Worm (Caenorhabditis elegans): ENCODE results near the gene Y75B12B.1.
"Not testable (repeated sequence)": the region's sequence is repeated elsewhere in the genome, so short reads cannot be mapped to it uniquely, and the experiment has no call there.

The Y75B12B.1 gene

DNA sequence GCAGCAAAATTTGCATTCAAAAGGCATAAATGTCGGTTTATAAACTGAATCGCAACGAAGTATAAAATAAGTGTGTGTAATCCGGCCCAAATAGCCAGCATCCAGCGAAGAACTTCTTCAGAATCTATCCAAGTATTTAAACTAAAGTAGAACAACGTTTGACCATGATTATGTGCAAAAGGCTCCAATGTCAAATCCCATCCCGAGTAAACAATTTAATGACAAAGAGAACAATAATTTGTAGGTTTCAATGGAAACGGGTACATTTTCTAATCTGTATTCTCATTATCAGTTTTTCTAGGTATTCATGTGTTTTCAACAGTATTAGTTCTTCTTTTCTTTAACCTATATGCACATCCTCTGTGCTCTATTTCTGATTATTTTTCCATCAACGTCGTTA lies 23.2 kb downstream of the Y75B12B.1 start, which contains the start of gene C41G6.12:
Gene C41G6.12 (minus strand): TSS at position 101 of the 400 bp plus-strand sequence.
- TF ChIP-seq swsn-7, nhr-20, C04F5.9 (tag; optimal IDR thresholded peaks at IDR 0.05): not testable (repeated sequence)

DNA sequence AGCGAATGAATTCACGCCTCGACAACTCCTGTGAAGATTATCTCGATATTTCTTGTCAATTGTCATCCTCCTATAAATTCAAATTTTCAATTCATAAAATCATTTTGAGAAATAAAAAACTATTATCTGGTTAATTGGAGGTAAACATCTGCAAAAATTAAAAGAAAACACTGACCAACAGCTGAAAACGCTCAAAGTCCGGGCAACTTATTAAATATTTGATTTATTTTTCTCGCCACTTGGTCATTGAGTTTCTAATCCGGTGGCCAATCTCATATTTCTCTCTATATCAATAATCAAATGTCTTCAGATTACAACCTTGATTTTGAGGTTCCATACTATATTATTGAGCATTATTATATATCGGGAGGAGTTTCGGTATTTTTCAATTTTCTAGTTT lies 27.4 kb downstream of the Y75B12B.1 start, which contains the start of gene sri-24:
Gene sri-24 (plus strand): TSS at position 301 of the 400 bp plus-strand sequence.
- TF ChIP-seq tbx-2 (tag; optimal IDR thresholded peaks at IDR 0.05); zag-1 (tag; optimal IDR thresholded peaks at IDR 0.05); sup-37 (GFP tag; optimal IDR thresholded peaks at IDR 0.05): not testable (repeated sequence)

DNA sequence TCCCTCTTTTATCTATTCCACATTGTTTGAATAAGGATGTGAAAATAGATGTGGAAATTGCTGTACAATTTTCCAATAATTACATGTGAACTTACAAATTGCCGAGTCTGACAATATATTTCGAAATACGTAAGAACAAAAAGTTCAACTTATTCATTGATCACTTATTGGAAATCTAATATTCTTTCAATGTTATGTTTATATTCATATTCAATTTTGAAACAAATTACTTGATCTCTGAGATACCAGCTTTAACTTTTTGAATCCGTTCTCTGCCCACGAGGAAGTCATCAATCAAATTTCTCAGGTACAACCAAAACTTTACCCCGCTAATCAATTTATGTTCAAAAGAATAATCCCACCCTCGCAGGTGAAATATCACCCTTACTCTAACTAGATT lies 30.7 kb downstream of the Y75B12B.1 start, which contains the start of gene sri-26:
Gene sri-26 (plus strand): TSS at position 301 of the 400 bp plus-strand sequence.
- TF ChIP-seq mep-1, jun-1, nhr-11 (tag; optimal IDR thresholded peaks at IDR 0.05): not testable (repeated sequence)

DNA sequence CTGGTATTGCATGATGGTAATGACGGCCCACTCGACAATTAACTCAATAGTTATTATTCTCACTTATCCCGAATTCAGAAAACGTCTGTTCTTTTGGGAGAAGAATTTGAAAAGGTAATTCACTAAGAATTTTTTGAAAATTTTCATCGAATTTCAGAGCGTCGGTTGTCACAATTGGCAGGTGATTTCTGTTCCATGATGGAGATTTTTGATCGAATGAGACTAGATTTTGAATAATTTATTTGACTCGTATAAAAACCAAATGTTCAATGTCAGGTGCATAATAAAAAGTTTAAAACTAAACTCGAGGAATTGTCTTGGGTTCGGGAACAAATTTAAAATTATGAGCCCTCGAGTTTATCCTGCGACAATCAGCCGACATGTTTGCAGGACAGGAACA lies 32.2 kb downstream of the Y75B12B.1 start, which contains the start of gene sri-25:
Gene sri-25 (plus strand): TSS at position 301 of the 400 bp plus-strand sequence.
- TF ChIP-seq unc-30 (tag; optimal IDR thresholded peaks at IDR 0.05) = no peak
- no peak for TF ChIP-seq tbx-2 (tag; optimal IDR thresholded peaks at IDR 0.05)
- no peak for TF ChIP-seq zip-4 (GFP tag; optimal IDR thresholded peaks at IDR 0.05)
- TF ChIP-seq lin-14 (GFP tag; optimal IDR thresholded peaks at IDR 0.05) = no peak
- TF ChIP-seq tlp-1 (tag; optimal IDR thresholded peaks at IDR 0.05) = no peak
- TF ChIP-seq mdl-1 (tag; optimal IDR thresholded peaks at IDR 0.05) = no peak
- no peak for TF ChIP-seq hpl-2 (GFP tag; optimal IDR thresholded peaks at IDR 0.05)
- no peak for TF ChIP-seq nhr-76 (tag; optimal IDR thresholded peaks at IDR 0.05)
- no peak for TF ChIP-seq lin-35 (GFP tag; optimal IDR thresholded peaks at IDR 0.05)
- TF ChIP-seq rnt-1 (tag; optimal IDR thresholded peaks at IDR 0.05) = no peak
- TF ChIP-seq irx-1 (tag; optimal IDR thresholded peaks at IDR 0.05) = no peak
- no peak for TF ChIP-seq nhr-12 (tag; optimal IDR thresholded peaks at IDR 0.05)
- TF ChIP-seq pqm-1 (tag; optimal IDR thresholded peaks at IDR 0.05) = no peak
- TF ChIP-seq ceh-63 (GFP tag; optimal IDR thresholded peaks at IDR 0.05) = no peak
- no peak for TF ChIP-seq C16A3.4 (tag; optimal IDR thresholded peaks at IDR 0.05)

DNA sequence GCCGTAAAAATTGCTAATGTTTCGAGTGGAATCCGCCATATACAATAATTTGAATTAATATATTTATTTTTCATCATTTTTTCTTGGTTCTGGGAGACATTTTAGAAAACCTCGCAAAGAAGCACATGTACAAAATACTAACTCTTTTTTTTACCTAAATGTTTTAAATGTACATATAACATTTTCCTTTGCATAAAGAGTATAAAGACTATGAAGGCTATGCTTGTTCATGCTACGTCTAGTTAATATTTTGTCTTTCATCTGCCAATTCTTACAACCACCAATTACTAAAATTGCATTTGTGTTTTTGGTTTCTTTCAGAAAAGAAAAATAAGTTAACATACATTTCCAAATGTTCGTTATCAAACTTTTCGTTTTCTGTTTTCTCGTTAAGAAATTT lies 36.8 kb downstream of the Y75B12B.1 start, which contains the start of gene irld-25:
Gene irld-25 (plus strand): TSS at position 301 of the 400 bp plus-strand sequence.
- no peak for TF ChIP-seq nhr-76 (tag; optimal IDR thresholded peaks at IDR 0.05)
- no peak for TF ChIP-seq pax-3 (tag; optimal IDR thresholded peaks at IDR 0.05)
- TF ChIP-seq egl-13 (tag; optimal IDR thresholded peaks at IDR 0.05) = no peak
- no peak for TF ChIP-seq lin-35 (GFP tag; optimal IDR thresholded peaks at IDR 0.05)
- TF ChIP-seq nhr-20 (tag; optimal IDR thresholded peaks at IDR 0.05) = no peak
- TF ChIP-seq elt-2 (tag; optimal IDR thresholded peaks at IDR 0.05) = no peak
- no peak for TF ChIP-seq nhr-47 (tag; optimal IDR thresholded peaks at IDR 0.05)
- TF ChIP-seq snu-23 (GFP tag; optimal IDR thresholded peaks at IDR 0.05) = no peak
- TF ChIP-seq isw-1 (GFP tag; IDR thresholded peaks at IDR 0.05) = no peak
- no peak for TF ChIP-seq Y116A8C.19 (tag; optimal IDR thresholded peaks at IDR 0.05; ENCODE audit: borderline replicate concordance)
- TF ChIP-seq zip-4 (GFP tag; optimal IDR thresholded peaks at IDR 0.05) = no peak
- no peak for TF ChIP-seq elt-3 (tag; optimal IDR thresholded peaks at IDR 0.05)
- no peak for TF ChIP-seq lin-15B (tag; optimal IDR thresholded peaks at IDR 0.05)
- TF ChIP-seq fkh-10 (GFP tag; optimal IDR thresholded peaks at IDR 0.05) = no peak
- TF ChIP-seq C04F5.9 (tag; optimal IDR thresholded peaks at IDR 0.05) = no peak
- no peak for TF ChIP-seq efl-1 (optimal IDR thresholded peaks at IDR 0.05)
- TF ChIP-seq efl-1 (GFP tag; optimal IDR thresholded peaks at IDR 0.05 in 1 of 2) = no peak

Data from whole organism, L1 larva.